Worm (Caenorhabditis elegans) whole organism, L2 larva: ENCODE data around the gene F07B10.4.

Source experiments
- C34F6.9 ChIP-seq: fragments of 150-350 bp; optimal IDR thresholded peaks from 2 replicates; lab custom pipeline; 2014; ENCODE audit warnings: missing biosample characterization, missing genetic modification characterization
- F13H6.1 ChIP-seq: sonication (generic microtip); optimal IDR thresholded peaks from 2 replicates; lab custom pipeline; 2016; ENCODE audit warnings: missing genetic modification characterization, missing compliant biosample characterization
- R02D3.7 ChIP-seq: fragments of 150-350 bp; optimal IDR thresholded peaks from 2 replicates; lab custom pipeline; 2014; ENCODE audit warnings: missing biosample characterization, missing genetic modification characterization
- Y55F3AM.14 ChIP-seq: fragments of 200-800 bp; sonication (Bioruptor generic); optimal IDR thresholded peaks from 2 replicates; lab custom pipeline; 2018; ENCODE audit warnings: mild to moderate bottlenecking, missing genetic modification characterization, missing compliant biosample characterization
- ZK546.5 ChIP-seq: sonication (generic microtip); optimal IDR thresholded peaks from 2 replicates; lab custom pipeline; 2017; ENCODE audit warnings: missing biosample characterization, missing genetic modification characterization
- alr-1 ChIP-seq: fragments of 150-350 bp; optimal IDR thresholded peaks from 2 replicates; lab custom pipeline; 2014; ENCODE audit warnings: missing biosample characterization, missing genetic modification characterization
- ama-1 ChIP-seq: fragments of 150-350 bp; optimal IDR thresholded peaks from 2 replicates; lab custom pipeline; 2018; ENCODE audit warnings: inconsistent platforms
- blmp-1 ChIP-seq: sonication (generic microtip); optimal IDR thresholded peaks from 2 replicates; lab custom pipeline; 2017; ENCODE audit warnings: missing genetic modification characterization, mild to moderate bottlenecking, missing compliant biosample characterization, antibody characterized with exemption, moderate library complexity; ENCODE audit not compliant: insufficient read depth
- ceh-82 ChIP-seq: fragments of 150-350 bp; optimal IDR thresholded peaks from 2 replicates; lab custom pipeline; 2014; ENCODE audit warnings: missing biosample characterization, missing genetic modification characterization
- dmd-4 ChIP-seq: sonication (generic microtip); optimal IDR thresholded peaks from 2 replicates; lab custom pipeline; 2017; ENCODE audit warnings: missing biosample characterization, missing genetic modification characterization
- elt-3 ChIP-seq: sonication (generic microtip); optimal IDR thresholded peaks from 2 replicates; lab custom pipeline; 2017; ENCODE audit warnings: missing biosample characterization, missing genetic modification characterization
- fos-1 ChIP-seq: fragments of 150-350 bp; optimal IDR thresholded peaks from 2 replicates; lab custom pipeline; 2014; ENCODE audit warnings: missing biosample characterization, missing genetic modification characterization
- gmeb-1 ChIP-seq: fragments of 150-350 bp; optimal IDR thresholded peaks from 2 replicates; lab custom pipeline; 2014; ENCODE audit warnings: missing biosample characterization, missing genetic modification characterization
- lin-13 ChIP-seq: fragments of 150-350 bp; optimal IDR thresholded peaks from 2 replicates; lab custom pipeline; 2014; ENCODE audit warnings: missing biosample characterization, missing genetic modification reagents, missing genetic modification characterization
- lin-39 ChIP-seq: fragments of 150-350 bp; optimal IDR thresholded peaks from 2 replicates; lab custom pipeline; 2014; ENCODE audit warnings: missing biosample characterization, missing genetic modification reagents, missing genetic modification characterization
- mbf-1 ChIP-seq: sonication (generic microtip); optimal IDR thresholded peaks from 2 replicates; lab custom pipeline; 2017; ENCODE audit warnings: missing biosample characterization, missing genetic modification characterization
- mdl-1 ChIP-seq, 2 experiments: fragments of 150-350 bp in 1 of 2; sonication (generic microtip) in 1 of 2; optimal IDR thresholded peaks; 2 replicates each; lab custom pipeline; 2017; ENCODE audit warnings: missing biosample characterization in 2 of 2, missing genetic modification characterization in 2 of 2
- nhr-10 ChIP-seq: sonication (generic microtip); optimal IDR thresholded peaks from 2 replicates; lab custom pipeline; 2017; ENCODE audit warnings: missing biosample characterization, missing genetic modification characterization
- nhr-11 ChIP-seq: fragments of 150-350 bp; optimal IDR thresholded peaks from 2 replicates; lab custom pipeline; 2014; ENCODE audit warnings: missing biosample characterization, missing genetic modification characterization
- nhr-12 ChIP-seq: fragments of 150-350 bp; optimal IDR thresholded peaks from 2 replicates; lab custom pipeline; 2014; ENCODE audit warnings: missing biosample characterization, missing genetic modification characterization
- nhr-23 ChIP-seq: fragments of 150-350 bp; optimal IDR thresholded peaks from 2 replicates; lab custom pipeline; 2014; ENCODE audit warnings: missing biosample characterization, missing genetic modification reagents, missing genetic modification characterization
- nhr-6 ChIP-seq: fragments of 150-350 bp; optimal IDR thresholded peaks from 2 replicates; lab custom pipeline; 2014; ENCODE audit warnings: missing biosample characterization, missing genetic modification characterization
- nhr-77 ChIP-seq: fragments of 150-350 bp; optimal IDR thresholded peaks from 2 replicates; lab custom pipeline; 2014; ENCODE audit warnings: missing biosample characterization, missing genetic modification characterization
- peb-1 ChIP-seq: fragments of 150-350 bp; optimal IDR thresholded peaks from 2 replicates; lab custom pipeline; 2014; ENCODE audit warnings: missing biosample characterization, missing genetic modification characterization
- sem-4 ChIP-seq: fragments of 150-350 bp; optimal IDR thresholded peaks from 2 replicates; lab custom pipeline; 2014; ENCODE audit warnings: missing biosample characterization, missing genetic modification reagents, missing genetic modification characterization
- sma-3 ChIP-seq: sonication (generic microtip); optimal IDR thresholded peaks from 2 replicates; lab custom pipeline; 2016; ENCODE audit warnings: missing genetic modification reagents, missing genetic modification characterization, missing compliant biosample characterization
- sma-9 ChIP-seq, 2 experiments: fragments of 150-350 bp in 1 of 2; sonication (generic microtip) in 1 of 2; optimal IDR thresholded peaks; 2 replicates each; lab custom pipeline; 2014 to 2016; ENCODE audit warnings: missing genetic modification characterization in 2 of 2, mild to moderate bottlenecking in 1 of 2, missing biosample characterization in 1 of 2, missing compliant biosample characterization in 1 of 2, missing genetic modification reagents in 1 of 2, moderate library complexity in 1 of 2
- snpc-4 ChIP-seq: fragments of 150-350 bp; optimal IDR thresholded peaks from 2 replicates; lab custom pipeline; 2014; ENCODE audit warnings: missing biosample characterization, missing genetic modification characterization
- unc-39 ChIP-seq: fragments of 150-350 bp; optimal IDR thresholded peaks from 2 replicates; lab custom pipeline; 2014; ENCODE audit warnings: missing biosample characterization, missing genetic modification characterization
- unc-62 ChIP-seq: fragments of 150-350 bp; optimal IDR thresholded peaks from 2 replicates; lab custom pipeline; 2014; ENCODE audit warnings: missing biosample characterization, missing genetic modification reagents, missing genetic modification characterization
- zag-1 ChIP-seq: fragments of 150-350 bp; optimal IDR thresholded peaks from 2 replicates; lab custom pipeline; 2014; ENCODE audit warnings: missing biosample characterization, missing genetic modification characterization
- ztf-1 ChIP-seq: fragments of 200-800 bp; sonication (Bioruptor generic); conservative IDR thresholded peaks from 2 replicates; pipeline ENCODE4 v1.3.6; 2022; ENCODE audit warnings: missing genetic modification characterization, missing compliant biosample characterization
- ztf-11 ChIP-seq: sonication (generic microtip); optimal IDR thresholded peaks from 2 replicates; lab custom pipeline; 2017; ENCODE audit warnings: missing biosample characterization, missing genetic modification characterization
- ztf-4 ChIP-seq: fragments of 150-350 bp; optimal IDR thresholded peaks from 2 replicates; lab custom pipeline; 2014; ENCODE audit warnings: missing biosample characterization, missing genetic modification characterization

The F07B10.4 gene

ce11 chrV:11268791-11269190, 5.9 kb upstream of the F07B10.4 start, which contains the start of gene str-115:
Gene str-115 (plus strand): TSS chrV:11269091.
- no peak for TF ChIP-seq mdl-1 (tag; optimal IDR thresholded peaks at IDR 0.05; lab: Kevin White, UChicago)
- TF ChIP-seq ztf-4 (tag; lab: Kevin White, UChicago) = no peak
- no peak for TF ChIP-seq unc-62 (GFP tag; lab: Kevin White, UChicago)
- TF ChIP-seq lin-13 (GFP tag; lab: Kevin White, UChicago) = no peak
- no peak for TF ChIP-seq unc-39
- TF ChIP-seq nhr-12 (tag; lab: Kevin White, UChicago) = no peak
- TF ChIP-seq nhr-11 (tag; lab: Kevin White, UChicago) = no peak
- TF ChIP-seq zag-1 (tag; lab: Kevin White, UChicago) = no peak
- TF ChIP-seq nhr-23 (tag; lab: Kevin White, UChicago) = no peak
- no peak for TF ChIP-seq R02D3.7 (tag; lab: Kevin White, UChicago)
- no peak for TF ChIP-seq sma-3 (GFP tag; lab: Kevin White, UChicago)
- TF ChIP-seq alr-1 (tag; lab: Kevin White, UChicago) = no peak
- TF ChIP-seq ztf-11 (tag; lab: Kevin White, UChicago) = no peak

ce11 chrV:11266681-11267080, 3.8 kb upstream of the F07B10.4 start, which contains the start of gene str-116:
Gene str-116 (plus strand): TSS chrV:11266981.
- TF ChIP-seq dmd-4 (tag; lab: Kevin White, UChicago) = no peak
- TF ChIP-seq, all 48 proteins: peak for 0

- TF ChIP-seq nhr-6 (tag; lab: Kevin White, UChicago) (no peak), unc-39 (no peak), sma-9 (GFP tag; optimal IDR thresholded peaks at IDR 0.05; lab: Kevin White, UChicago) (peak; percentile 29), sma-9 (tag; optimal IDR thresholded peaks at IDR 0.05; lab: Kevin White, UChicago) (no peak), fos-1 (tag; lab: Kevin White, UChicago) (peak; percentile 83), unc-62 (GFP tag; lab: Kevin White, UChicago) (no peak), F13H6.1 (tag; lab: Kevin White, UChicago) (no peak)
These were observed 2.6 kb upstream of the F07B10.4 start, which contains the start of gene cln-3.1 for ce11 chrV:11265482-11265881. Gene cln-3.1 (minus strand): TSS chrV:11265652.

DNA sequence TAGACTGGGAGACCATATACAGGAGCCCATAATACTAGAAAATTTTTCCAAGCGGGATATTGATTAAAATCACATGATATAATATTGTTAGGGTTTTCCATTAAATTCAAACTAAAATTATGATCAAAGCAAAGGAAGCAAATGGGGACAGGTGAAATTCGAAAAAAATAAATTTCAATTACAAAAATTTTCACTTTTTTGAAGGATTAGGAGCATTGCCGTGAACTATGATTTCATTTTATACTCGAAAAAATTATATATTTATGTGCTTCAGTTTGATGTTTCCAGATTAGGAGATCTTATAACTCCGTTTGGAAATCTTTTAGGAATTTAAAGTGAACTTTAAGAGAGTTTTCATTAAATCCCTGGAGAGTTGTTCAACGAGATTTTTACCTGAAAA, 2.3 kb downstream of the F07B10.4 start, which contains the start of gene F07B10.7:
Gene F07B10.7, minus strand, starts transcription at position 101 of the 400 bp plus-strand sequence.
- TF ChIP-seq zag-1 (tag; lab: Kevin White, UChicago) = no peak
- TF ChIP-seq alr-1 (tag; lab: Kevin White, UChicago) = no peak
- no peak for TF ChIP-seq nhr-77
- no peak for TF ChIP-seq mdl-1 (tag; optimal IDR thresholded peaks at IDR 0.05; lab: Kevin White, UChicago)
- TF ChIP-seq ama-1 (lab: Kevin White, UChicago) = no peak

- no peak for TF ChIP-seq unc-39
- no peak for TF ChIP-seq nhr-77
- TF ChIP-seq blmp-1 (tag; lab: Kevin White, UChicago) = no peak
- TF ChIP-seq peb-1 (tag; lab: Kevin White, UChicago) = no peak
- no peak for TF ChIP-seq sma-3 (GFP tag; lab: Kevin White, UChicago)
- TF ChIP-seq mbf-1 (tag; lab: Kevin White, UChicago) = no peak
- no peak for TF ChIP-seq C34F6.9 (tag; lab: Kevin White, UChicago)
- TF ChIP-seq fos-1 (tag; lab: Kevin White, UChicago) = no peak
- TF ChIP-seq snpc-4 (tag; lab: Kevin White, UChicago) = no peak
- TF ChIP-seq ceh-82 = no peak
- no peak for TF ChIP-seq Y55F3AM.14
- no peak for TF ChIP-seq ztf-4 (tag; lab: Kevin White, UChicago)
- no peak for TF ChIP-seq sem-4 (tag; lab: Kevin White, UChicago)
- TF ChIP-seq gmeb-1 (tag; lab: Kevin White, UChicago) = no peak
These were observed 4.0 kb downstream of the F07B10.4 start, which contains the start of gene lgc-36 for ce11 chrV:11258896-11259295. Gene lgc-36 (minus strand): TSS chrV:11258996.

DNA sequence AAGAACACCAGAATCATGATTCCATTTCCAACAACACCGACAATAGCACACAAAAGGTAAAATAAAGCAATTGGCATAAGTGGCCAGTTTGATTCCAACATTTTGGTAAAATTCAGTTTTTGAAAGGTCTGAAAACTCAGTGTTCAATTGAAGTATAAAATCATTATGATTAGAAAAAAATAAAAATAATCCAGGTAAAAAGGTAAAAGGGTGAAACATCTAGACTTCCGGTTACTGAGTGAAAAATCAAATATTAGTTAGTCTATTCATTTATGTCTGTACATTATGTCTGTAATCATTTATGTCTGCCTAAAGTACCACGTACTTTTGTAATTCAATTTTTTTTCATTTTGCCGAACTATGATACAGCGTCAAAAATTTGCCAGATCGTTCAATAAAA, 7.9 kb downstream of the F07B10.4 start, which contains the start of gene srsx-31:
Gene srsx-31, minus strand, starts transcription at position 101 of the 400 bp plus-strand sequence.
- TF ChIP-seq elt-3 (tag; lab: Kevin White, UChicago) (no peak), ZK546.5 (tag; lab: Kevin White, UChicago) (no peak), mdl-1 (tag; optimal IDR thresholded peaks at IDR 0.05; lab: Kevin White, UChicago) (no peak), ztf-1 (GFP tag; lab: Robert Waterston, UW) (no peak), lin-39 (tag; lab: Kevin White, UChicago) (no peak), unc-62 (GFP tag; lab: Kevin White, UChicago) (no peak), R02D3.7 (tag; lab: Kevin White, UChicago) (no peak), nhr-12 (tag; lab: Kevin White, UChicago) (no peak), nhr-10 (tag; lab: Kevin White, UChicago) (no peak), sma-3 (GFP tag; lab: Kevin White, UChicago) (no peak)
